Fruit fly (Drosophila melanogaster) whole organism, embryonic: ENCODE results near the gene Vav.

ENCODE experiments used
- Awh ChIP-seq: fragments of 200-800 bp; sonication (Bioruptor generic); IDR thresholded peaks from 2 replicates; pipeline ENCODE4, ENCODE4 v1.3.6; 2022; ENCODE audit warnings: missing biosample characterization, missing genetic modification characterization
- C15 ChIP-seq: fragments of 200-800 bp; sonication (Bioruptor generic); IDR thresholded peaks from 3 replicates; pipeline ENCODE4 v1.3.6; 2022; ENCODE audit warnings: missing biosample characterization, missing genetic modification characterization
- CG10274 ChIP-seq: fragments of 200-800 bp; sonication (Bioruptor generic); optimal IDR thresholded peaks from 3 replicates; lab custom pipeline; 2017; ENCODE audit warnings: missing biosample characterization, mild to moderate bottlenecking, missing genetic modification characterization
- CG10321 ChIP-seq: fragments of 200-800 bp; sonication (Bioruptor generic); IDR thresholded peaks from 2 replicates; pipeline ENCODE4 v1.3.6; 2022; ENCODE audit warnings: missing biosample characterization, missing genetic modification characterization
- CG11695 ChIP-seq: fragments of 200-800 bp; sonication (Bioruptor generic); IDR thresholded peaks from 3 replicates; pipeline ENCODE4 v1.3.6; 2022; ENCODE audit warnings: missing biosample characterization, missing genetic modification characterization
- CG12219 ChIP-seq: fragments of 200-800 bp; sonication (Bioruptor generic); optimal IDR thresholded peaks from 3 replicates; lab custom pipeline; 2018; ENCODE audit warnings: missing biosample characterization, mild to moderate bottlenecking, missing genetic modification characterization
- CG13296 ChIP-seq: fragments of 200-800 bp; sonication (Bioruptor generic); optimal IDR thresholded peaks from 3 replicates; lab custom pipeline; 2018; ENCODE audit warnings: missing biosample characterization, mild to moderate bottlenecking, missing genetic modification characterization
- CG16815 ChIP-seq: fragments of 200-800 bp; sonication (Bioruptor generic); optimal IDR thresholded peaks from 3 replicates; lab custom pipeline; 2017; ENCODE audit warnings: missing biosample characterization, mild to moderate bottlenecking, missing genetic modification characterization
- CG17186 ChIP-seq: fragments of 200-800 bp; sonication (Bioruptor generic); optimal IDR thresholded peaks from 3 replicates; lab custom pipeline; 2017; ENCODE audit warnings: missing biosample characterization, missing genetic modification reagents, missing genetic modification characterization
- CG17361 ChIP-seq: fragments of 200-800 bp; sonication (Bioruptor generic); IDR thresholded peaks from 3 replicates; pipeline ENCODE4 v1.3.6; 2022; ENCODE audit warnings: missing biosample characterization, missing genetic modification characterization
- CG17802 ChIP-seq: fragments of 200-800 bp; sonication (Bioruptor generic); optimal IDR thresholded peaks from 2 replicates; lab custom pipeline; 2018; ENCODE audit warnings: missing biosample characterization, mild to moderate bottlenecking, missing genetic modification characterization, moderate library complexity
- CG18476 ChIP-seq: fragments of 200-800 bp; sonication (Bioruptor generic); optimal IDR thresholded peaks from 2 replicates; lab custom pipeline; 2016; ENCODE audit warnings: missing biosample characterization, mild to moderate bottlenecking, missing genetic modification characterization
- CG2120 ChIP-seq: fragments of 200-800 bp; sonication (Bioruptor generic); optimal IDR thresholded peaks from 3 replicates; lab custom pipeline; 2016; ENCODE audit warnings: missing biosample characterization, missing genetic modification characterization
- CG2199 ChIP-seq: fragments of 200-800 bp; sonication (Bioruptor generic); IDR thresholded peaks from 3 replicates; pipeline ENCODE4 v1.3.6; 2022; ENCODE audit warnings: missing biosample characterization, missing genetic modification characterization
- CG30431 ChIP-seq: fragments of 200-800 bp; sonication (Bioruptor generic); optimal IDR thresholded peaks from 2 replicates; lab custom pipeline; 2017; ENCODE audit warnings: missing biosample characterization, missing genetic modification characterization
- CG32532 ChIP-seq: fragments of 200-800 bp; sonication (Bioruptor generic); IDR thresholded peaks from 2 replicates; pipeline ENCODE4 v1.3.6; 2022; ENCODE audit warnings: missing biosample characterization, missing genetic modification characterization
- CG33213 ChIP-seq: fragments of 200-800 bp; sonication (Bioruptor generic); optimal IDR thresholded peaks from 3 replicates; lab custom pipeline; 2016; ENCODE audit warnings: missing biosample characterization, missing genetic modification characterization
- CG34224 ChIP-seq: fragments of 200-800 bp; sonication (Bioruptor generic); IDR thresholded peaks from 3 replicates; pipeline ENCODE4 v1.3.6; 2022; ENCODE audit warnings: missing biosample characterization, missing genetic modification characterization; ENCODE audit not compliant: partially characterized antibody
- CG42726 ChIP-seq: fragments of 200-800 bp; sonication (Bioruptor generic); IDR thresholded peaks from 2 replicates; pipeline ENCODE4 v1.3.6; 2022; ENCODE audit warnings: missing biosample characterization, missing genetic modification characterization; ENCODE audit not compliant: partially characterized antibody
- CG5180 ChIP-seq: fragments of 200-800 bp; sonication (Bioruptor generic); optimal IDR thresholded peaks from 3 replicates; lab custom pipeline; 2017; ENCODE audit warnings: missing biosample characterization, missing genetic modification characterization, mild to moderate bottlenecking, moderate library complexity, missing genetic modification reagents
- CG5953 ChIP-seq: fragments of 200-800 bp; sonication (Bioruptor generic); IDR thresholded peaks from 2 replicates; pipeline ENCODE4 v1.3.6; 2022; ENCODE audit warnings: missing biosample characterization, missing genetic modification characterization
- E2f1 ChIP-seq: fragments of 200-800 bp; sonication (Bioruptor generic); IDR thresholded peaks from 2 replicates; pipeline ENCODE4 v1.3.6; 2022; ENCODE audit warnings: missing biosample characterization, missing genetic modification characterization
- Lim3 ChIP-seq: fragments of 200-800 bp; sonication (Bioruptor generic); IDR thresholded peaks from 2 replicates; pipeline ENCODE4 v1.3.6; 2022; ENCODE audit warnings: missing biosample characterization, missing genetic modification characterization
- Mad ChIP-seq: fragments of 200-800 bp; sonication (Bioruptor generic); optimal IDR thresholded peaks from 2 replicates; lab custom pipeline; 2016; ENCODE audit warnings: missing biosample characterization, missing genetic modification characterization
- Myb ChIP-seq: fragments of 200-800 bp; sonication (Bioruptor generic); optimal IDR thresholded peaks from 2 replicates; lab custom pipeline; 2016; ENCODE audit warnings: missing biosample characterization, missing genetic modification characterization
- NFAT ChIP-seq: fragments of 200-800 bp; sonication (Bioruptor generic); IDR thresholded peaks from 2 replicates; pipeline ENCODE4 v1.3.6; 2022; ENCODE audit warnings: missing biosample characterization, missing genetic modification characterization
- Oaz ChIP-seq: fragments of 200-800 bp; sonication (Bioruptor generic); IDR thresholded peaks from 2 replicates; pipeline ENCODE4 v1.3.6; 2022; ENCODE audit warnings: missing biosample characterization, missing genetic modification characterization
- Poxn ChIP-seq: fragments of 200-800 bp; sonication (Bioruptor generic); IDR thresholded peaks from 2 replicates; pipeline ENCODE4 v1.3.6; 2022; ENCODE audit warnings: missing biosample characterization, missing genetic modification characterization
- Scr ChIP-seq: fragments of 200-800 bp; sonication (Bioruptor generic); IDR thresholded peaks from 2 replicates; pipeline ENCODE4 v1.3.6; 2022; ENCODE audit warnings: missing biosample characterization, missing genetic modification characterization; ENCODE audit not compliant: partially characterized antibody
- Six4 ChIP-seq: fragments of 200-800 bp; sonication (Bioruptor generic); optimal IDR thresholded peaks from 2 replicates; lab custom pipeline; 2016; ENCODE audit warnings: missing biosample characterization, missing genetic modification characterization
- YL-1 ChIP-seq: fragments of 200-800 bp; sonication (Bioruptor generic); optimal IDR thresholded peaks from 3 replicates; lab custom pipeline; 2017; ENCODE audit warnings: missing biosample characterization, mild to moderate bottlenecking, missing genetic modification characterization
- al ChIP-seq: fragments of 200-800 bp; sonication (Bioruptor generic); IDR thresholded peaks from 2 replicates; pipeline ENCODE4 v1.3.6; 2022; ENCODE audit warnings: missing biosample characterization, missing genetic modification characterization
- br ChIP-seq: fragments of >200 bp; optimal IDR thresholded peaks from 2 replicates; lab custom pipeline; 2017
- bsh ChIP-seq, 2 experiments: fragments of 200-800 bp; sonication (Bioruptor generic); optimal IDR thresholded peaks; 2 replicates each; lab custom pipeline; 2017 to 2018; ENCODE audit warnings: mild to moderate bottlenecking in 2 of 2, missing biosample characterization in 2 of 2, missing genetic modification characterization in 2 of 2, moderate library complexity in 1 of 2
- ci ChIP-seq: fragments of 200-800 bp; sonication (Bioruptor generic); IDR thresholded peaks from 3 replicates; pipeline ENCODE4 v1.3.6; 2022; ENCODE audit warnings: missing biosample characterization, missing genetic modification characterization
- crp ChIP-seq, 2 experiments: fragments of 200-800 bp; sonication (Bioruptor generic); optimal IDR thresholded peaks; 2 replicates in 1 of 2; 3 replicates in 1 of 2; lab custom pipeline; 2017; ENCODE audit warnings: missing biosample characterization in 2 of 2, missing genetic modification characterization in 2 of 2, mild to moderate bottlenecking in 1 of 2, moderate library complexity in 1 of 2
- ewg ChIP-seq: fragments of 200-800 bp; sonication (Bioruptor generic); optimal IDR thresholded peaks from 3 replicates; lab custom pipeline; 2017; ENCODE audit warnings: mild to moderate bottlenecking, missing biosample characterization, missing genetic modification reagents, missing genetic modification characterization
- exex ChIP-seq: fragments of 200-800 bp; sonication (Bioruptor generic); optimal IDR thresholded peaks from 4 replicates; lab custom pipeline; 2018; ENCODE audit warnings: missing biosample characterization, mild to moderate bottlenecking, missing genetic modification characterization, moderate library complexity
- gem ChIP-seq: fragments of 200-800 bp; sonication (Bioruptor generic); optimal IDR thresholded peaks from 2 replicates; lab custom pipeline; 2019; ENCODE audit warnings: missing biosample characterization, mild to moderate bottlenecking, missing genetic modification characterization, moderate library complexity
- gfzf ChIP-seq: fragments of 200-800 bp; sonication (Bioruptor generic); optimal IDR thresholded peaks from 2 replicates; lab custom pipeline; 2016; ENCODE audit warnings: missing biosample characterization, mild to moderate bottlenecking, missing genetic modification characterization, moderate library complexity
- grau ChIP-seq: fragments of 200-800 bp; optimal IDR thresholded peaks from 3 replicates; lab custom pipeline; 2019; ENCODE audit warnings: missing biosample characterization, mild to moderate bottlenecking, missing genetic modification characterization, moderate library complexity
- ham ChIP-seq: fragments of 200-800 bp; sonication (Bioruptor generic); IDR thresholded peaks from 2 replicates; pipeline ENCODE4 v1.3.6; 2022; ENCODE audit warnings: missing biosample characterization, missing genetic modification characterization
- kah ChIP-seq: fragments of 200-800 bp; sonication (Bioruptor generic); optimal IDR thresholded peaks from 2 replicates; lab custom pipeline; 2018; ENCODE audit warnings: missing biosample characterization, mild to moderate bottlenecking, missing genetic modification characterization
- kni ChIP-seq: fragments of 200-800 bp; sonication (Bioruptor generic); optimal IDR thresholded peaks from 3 replicates; lab custom pipeline; 2017; ENCODE audit warnings: mild to moderate bottlenecking, missing biosample characterization, missing genetic modification reagents, missing genetic modification characterization
- pnt ChIP-seq: fragments of 200-800 bp; sonication (Bioruptor generic); optimal IDR thresholded peaks from 3 replicates; lab custom pipeline; 2016; ENCODE audit warnings: missing biosample characterization, missing genetic modification characterization
- row ChIP-seq: fragments of 200-800 bp; sonication (Bioruptor generic); IDR thresholded peaks from 3 replicates; pipeline ENCODE4 v1.3.6; 2022; ENCODE audit warnings: missing biosample characterization, missing genetic modification characterization
- sens ChIP-seq: fragments of 200-800 bp; sonication (Bioruptor generic); peaks from one replicate; lab custom pipeline; 2016; ENCODE audit warnings: missing biosample characterization, missing genetic modification characterization
- sens-2 ChIP-seq: fragments of 200-800 bp; sonication (Bioruptor generic); IDR thresholded peaks from 2 replicates; pipeline ENCODE4 v1.3.6; 2022; ENCODE audit warnings: missing biosample characterization, missing genetic modification characterization
- slbo ChIP-seq: fragments of 200-800 bp; sonication (Bioruptor generic); IDR thresholded peaks from 2 replicates; pipeline ENCODE4 v1.3.6; 2022; ENCODE audit warnings: missing biosample characterization, missing genetic modification characterization
- wek ChIP-seq: fragments of 200-800 bp; sonication (Bioruptor generic); optimal IDR thresholded peaks from 3 replicates; lab custom pipeline; 2018; ENCODE audit warnings: missing biosample characterization, mild to moderate bottlenecking, missing genetic modification characterization, moderate library complexity
- wor ChIP-seq: fragments of 200-800 bp; sonication (Bioruptor generic); IDR thresholded peaks from 2 replicates; pipeline ENCODE4 v1.3.6; 2022; ENCODE audit warnings: missing biosample characterization, missing genetic modification characterization

The Vav gene

dm6 chrX:19268484-19269068, 7.0 kb downstream of the Vav start, which contains the start of gene CG8010 (continued):
- no peak for TF ChIP-seq wek (GFP tag; lab: Kevin White, UChicago)
- no peak for TF ChIP-seq Mad (GFP tag; lab: Kevin White, UChicago)
- TF ChIP-seq grau (tag; lab: Kevin White, UChicago) = peak; percentile 39
- peak; percentile 41 for TF ChIP-seq Scr (GFP tag; lab: Robert Waterston, UW)
- peak; percentile 58; the same call in 2 of the 3 replicates for TF ChIP-seq ci (GFP tag; lab: Robert Waterston, UW)
- TF ChIP-seq Oaz (GFP tag; lab: Robert Waterston, UW) = no peak
- TF ChIP-seq wor (GFP tag; lab: Robert Waterston, UW) = no peak
- TF ChIP-seq CG32532 (GFP tag; lab: Robert Waterston, UW) = peak; percentile 33; the same call in 1 of the 2 replicates
- TF ChIP-seq slbo = peak; percentile 47
- no peak for TF ChIP-seq Lim3 (GFP tag; lab: Robert Waterston, UW)
- no peak for TF ChIP-seq CG30431
- peak; percentile 53 for TF ChIP-seq row (GFP tag; lab: Robert Waterston, UW)
- no peak for TF ChIP-seq CG12219 (GFP tag; lab: Kevin White, UChicago)
- peak; percentile 35 for TF ChIP-seq gfzf (GFP tag; lab: Kevin White, UChicago)
- TF ChIP-seq crp (GFP tag; optimal IDR thresholded peaks at IDR 0.05; lab: Kevin White, UChicago) = peak in 1 of 2 experiments; percentile 82
- TF ChIP-seq NFAT = 0 out of 2 replicates have a peak, but pooled peaks have one; percentile 9
- no peak for TF ChIP-seq CG16815 (GFP tag; lab: Kevin White, UChicago)
- no peak for TF ChIP-seq CG33213 (GFP tag; lab: Kevin White, UChicago)
- no peak for TF ChIP-seq al (GFP tag; lab: Robert Waterston, UW)
- TF ChIP-seq CG34224 (GFP tag; lab: Robert Waterston, UW) = peak; percentile 67
- TF ChIP-seq exex = no peak
- no peak for TF ChIP-seq CG17361 (GFP tag; lab: Robert Waterston, UW)
- peak; percentile 55 for TF ChIP-seq CG2120 (GFP tag; lab: Kevin White, UChicago)
- peak; percentile 2 for TF ChIP-seq Myb (GFP tag; lab: Kevin White, UChicago)
- TF ChIP-seq CG17802 (tag; lab: Kevin White, UChicago) = no peak
- peak; percentile 46 for TF ChIP-seq sens
- TF ChIP-seq br (lab: Kevin White, UChicago) = no peak
- TF ChIP-seq CG10321 = no peak
- TF ChIP-seq CG5953 (GFP tag; lab: Robert Waterston, UW) = no peak
- no peak for TF ChIP-seq Six4 (GFP tag; lab: Kevin White, UChicago)
- TF ChIP-seq ewg = no peak
- no peak for TF ChIP-seq C15 (GFP tag; lab: Robert Waterston, UW)
- no peak for TF ChIP-seq CG11695 (GFP tag; lab: Robert Waterston, UW)
- TF ChIP-seq kni (GFP tag; lab: Kevin White, UChicago) = no peak
- no peak for TF ChIP-seq Poxn
- TF ChIP-seq CG2199 = no peak
- TF ChIP-seq ham (GFP tag; lab: Robert Waterston, UW) = no peak
- no peak for TF ChIP-seq pnt (GFP tag; lab: Kevin White, UChicago)
- TF ChIP-seq CG17186 (GFP tag; lab: Kevin White, UChicago) = peak; percentile 48
- TF ChIP-seq CG10274 (GFP tag; lab: Kevin White, UChicago) = no peak
- no peak for TF ChIP-seq gem (tag; lab: Kevin White, UChicago)
- TF ChIP-seq Awh (GFP tag; lab: Robert Waterston, UW) = no peak
- peak; percentile 3 for TF ChIP-seq kah (GFP tag; lab: Kevin White, UChicago)
- peak; percentile 71 for TF ChIP-seq YL-1 (GFP tag; lab: Kevin White, UChicago)
- TF ChIP-seq bsh (GFP tag; optimal IDR thresholded peaks at IDR 0.05; lab: Kevin White, UChicago) = peak in 1 of 2 experiments; percentile 7
- TF ChIP-seq E2f1 (GFP tag; lab: Robert Waterston, UW) = no peak
- no peak for TF ChIP-seq CG18476 (GFP tag; lab: Kevin White, UChicago)
- peak; percentile 54 for TF ChIP-seq CG42726 (GFP tag; lab: Robert Waterston, UW)
- TF ChIP-seq CG5180 (GFP tag; lab: Kevin White, UChicago) = no peak
- TF ChIP-seq CG13296 (GFP tag; lab: Kevin White, UChicago) = peak; percentile 5
- TF ChIP-seq sens-2 = no peak
